Worm (Caenorhabditis elegans): Measurements from ENCODE around the gene C33F10.1.

The C33F10.1 gene

DNA sequence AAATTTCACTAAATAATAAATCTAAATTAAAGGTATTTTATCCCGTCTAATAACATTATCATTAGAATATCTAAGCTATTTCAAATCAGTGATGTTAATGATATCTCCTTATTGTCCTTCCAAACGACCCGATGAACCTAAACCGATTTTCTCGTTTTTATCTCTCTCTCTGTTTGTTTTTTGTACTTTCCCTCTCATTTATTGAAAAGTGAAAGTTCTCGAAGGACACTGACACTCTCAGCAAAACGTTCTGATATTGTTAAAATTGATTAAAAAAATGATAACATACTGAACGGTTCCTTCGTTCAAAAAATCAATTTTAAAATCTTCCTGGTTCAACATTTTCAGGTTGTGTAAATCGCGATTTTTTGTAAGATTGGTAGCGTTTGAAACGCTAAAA, 41.3 kb downstream of the C33F10.1 start, which contains the start of gene F11G11.13:
TSS of gene F11G11.13 (minus strand) at position 89 of the 400 bp plus-strand sequence.
- TF ChIP-seq tbx-37 (GFP tag; conservative IDR thresholded peaks at IDR 0.05) (no peak), ets-7 (tag; optimal IDR thresholded peaks at IDR 0.05) (no peak)

DNA sequence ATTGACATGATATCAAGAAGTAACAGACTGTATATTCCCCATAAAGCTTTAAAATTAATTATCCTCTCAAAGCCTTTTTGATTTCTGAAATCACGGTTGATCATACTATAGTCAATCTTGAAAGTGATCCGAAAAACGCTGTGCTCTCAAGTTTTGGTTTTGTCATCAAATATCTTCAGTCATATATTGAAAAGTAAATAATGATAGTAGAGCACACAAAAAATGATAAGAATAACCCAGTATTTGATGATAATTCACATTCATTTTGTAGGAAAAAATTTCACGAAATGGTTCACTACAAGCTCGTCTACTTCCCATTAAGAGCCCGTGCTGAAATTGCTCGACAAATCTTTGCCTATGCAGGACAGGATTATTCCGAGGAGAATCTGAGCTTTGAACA, 44.8 kb downstream of the C33F10.1 start, which contains the start of gene gst-6:
TSS of gene gst-6 (plus strand) at position 263 of the 400 bp plus-strand sequence.
- TF ChIP-seq ama-1 (optimal IDR thresholded peaks at IDR 0.05) (no peak), ets-7 (tag; optimal IDR thresholded peaks at IDR 0.05) (no peak), tbx-37 (GFP tag; conservative IDR thresholded peaks at IDR 0.05) (no peak), flt-1 (GFP tag; IDR thresholded peaks at IDR 0.05) (no peak), tbx-11 (GFP tag; IDR thresholded peaks at IDR 0.05) (no peak), sea-1 (GFP tag; conservative IDR thresholded peaks at IDR 0.05) (no peak), hmbx-1 (tag; optimal IDR thresholded peaks at IDR 0.05) (no peak), ceh-13 (GFP tag; optimal IDR thresholded peaks at IDR 0.05) (no peak), tra-4 (tag; optimal IDR thresholded peaks at IDR 0.05) (no peak), B0310.2 (tag; optimal IDR thresholded peaks at IDR 0.05) (no peak), pes-1 (GFP tag; IDR thresholded peaks at IDR 0.05) (no peak), hmg-4 (GFP tag; optimal IDR thresholded peaks at IDR 0.05) (no peak), F13C5.2 (tag; optimal IDR thresholded peaks at IDR 0.05) (no peak), hnd-1 (tag; optimal IDR thresholded peaks at IDR 0.05) (no peak), scrt-1 (GFP tag; IDR thresholded peaks at IDR 0.05) (no peak), ceh-36 (tag; optimal IDR thresholded peaks at IDR 0.05) (no peak), aly-1 (tag; optimal IDR thresholded peaks at IDR 0.05) (no peak)

DNA sequence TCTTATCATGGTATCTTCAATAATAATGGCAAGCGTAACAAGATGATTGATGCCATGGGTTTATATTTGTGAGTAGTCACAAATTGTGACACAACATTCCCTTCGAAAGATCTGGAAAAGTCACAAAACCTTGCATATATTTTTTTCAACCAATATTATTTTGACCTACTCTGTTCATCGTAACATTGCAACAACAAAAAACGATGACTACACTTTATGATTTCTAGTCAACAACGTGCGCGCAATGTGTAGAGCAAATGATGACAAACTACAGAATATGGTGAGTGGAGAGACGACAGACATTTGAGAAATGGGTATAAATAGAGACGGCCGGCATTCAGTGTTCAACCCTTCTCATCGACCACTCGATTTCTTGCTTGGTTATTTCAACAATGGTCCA, 46.9 kb downstream of the C33F10.1 start, which contains the start of gene gst-7:
TSS of gene gst-7 (plus strand) at position 336 of the 400 bp plus-strand sequence.
- TF ChIP-seq aly-1 (tag; optimal IDR thresholded peaks at IDR 0.05), result no peak
- TF ChIP-seq tbx-37 (GFP tag; conservative IDR thresholded peaks at IDR 0.05), result no peak
- TF ChIP-seq tra-4 (tag; optimal IDR thresholded peaks at IDR 0.05), result no peak
- TF ChIP-seq hmbx-1 (tag; optimal IDR thresholded peaks at IDR 0.05), result no peak
- no peak for TF ChIP-seq ceh-36 (tag; optimal IDR thresholded peaks at IDR 0.05)
- no peak for TF ChIP-seq tbx-11 (GFP tag; IDR thresholded peaks at IDR 0.05)
- no peak for TF ChIP-seq pes-1 (GFP tag; IDR thresholded peaks at IDR 0.05)
- TF ChIP-seq scrt-1 (GFP tag; IDR thresholded peaks at IDR 0.05), result no peak
- no peak for TF ChIP-seq F13C5.2 (tag; optimal IDR thresholded peaks at IDR 0.05)

DNA sequence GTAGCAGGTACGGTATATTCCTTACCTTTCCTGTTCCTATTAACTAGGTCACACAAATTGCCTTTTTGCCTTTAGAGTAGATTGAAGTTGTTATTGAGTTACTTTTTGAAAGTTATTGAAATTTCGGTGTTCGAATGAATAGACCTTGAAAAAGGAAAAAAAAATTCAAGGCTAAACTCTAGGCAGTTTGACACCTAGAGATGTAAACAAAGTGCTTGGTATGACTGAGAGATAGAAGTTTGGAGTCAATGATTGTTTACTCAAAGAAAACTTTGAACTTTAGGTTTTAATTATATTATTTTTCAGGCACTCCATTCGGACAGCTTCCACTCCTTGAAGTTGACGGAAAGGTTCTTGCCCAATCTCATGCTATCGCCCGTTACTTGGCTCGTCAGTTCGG, 47.7 kb downstream of the C33F10.1 start:
- TF ChIP-seq tbx-37 (GFP tag; conservative IDR thresholded peaks at IDR 0.05) (no peak), tra-4 (tag; optimal IDR thresholded peaks at IDR 0.05) (no peak)

DNA sequence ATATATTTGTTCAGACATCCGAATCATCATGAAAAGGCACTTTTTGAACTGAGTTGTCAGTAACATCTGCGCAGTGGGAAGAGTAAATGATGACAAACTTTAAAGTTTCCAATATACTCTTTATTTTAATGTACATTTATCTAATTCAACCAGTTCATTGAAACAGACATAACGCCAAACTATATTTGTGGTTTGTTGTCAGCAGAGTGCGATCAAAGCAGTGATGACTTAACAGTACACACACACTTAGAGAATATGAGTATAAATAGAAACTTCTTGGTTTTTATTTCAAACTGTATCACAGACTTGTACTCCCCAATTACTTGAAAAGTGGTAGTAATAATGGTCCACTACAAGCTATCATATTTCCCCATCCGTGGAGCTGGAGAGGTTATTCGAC, 48.6 kb downstream of the C33F10.1 start, which contains the start of gene gst-8:
TSS of gene gst-8 (plus strand) at position 301 of the 400 bp plus-strand sequence.
- no peak for TF ChIP-seq tbx-11 (GFP tag; IDR thresholded peaks at IDR 0.05)
- no peak for TF ChIP-seq sea-1 (GFP tag; conservative IDR thresholded peaks at IDR 0.05)
- TF ChIP-seq hnd-1 (tag; optimal IDR thresholded peaks at IDR 0.05), result no peak
- no peak for TF ChIP-seq ama-1 (optimal IDR thresholded peaks at IDR 0.05)
- no peak for TF ChIP-seq F13C5.2 (tag; optimal IDR thresholded peaks at IDR 0.05)
- TF ChIP-seq scrt-1 (GFP tag; IDR thresholded peaks at IDR 0.05), result no peak
- no peak for TF ChIP-seq ceh-36 (tag; optimal IDR thresholded peaks at IDR 0.05)
- TF ChIP-seq aly-1 (tag; optimal IDR thresholded peaks at IDR 0.05), result no peak
- TF ChIP-seq flt-1 (GFP tag; IDR thresholded peaks at IDR 0.05), result no peak
- no peak for TF ChIP-seq tbx-37 (GFP tag; conservative IDR thresholded peaks at IDR 0.05)
- no peak for TF ChIP-seq ceh-13 (GFP tag; optimal IDR thresholded peaks at IDR 0.05)
- TF ChIP-seq tra-4 (tag; optimal IDR thresholded peaks at IDR 0.05), result no peak
- no peak for TF ChIP-seq pes-1 (GFP tag; IDR thresholded peaks at IDR 0.05)
- no peak for TF ChIP-seq B0310.2 (tag; optimal IDR thresholded peaks at IDR 0.05)

DNA sequence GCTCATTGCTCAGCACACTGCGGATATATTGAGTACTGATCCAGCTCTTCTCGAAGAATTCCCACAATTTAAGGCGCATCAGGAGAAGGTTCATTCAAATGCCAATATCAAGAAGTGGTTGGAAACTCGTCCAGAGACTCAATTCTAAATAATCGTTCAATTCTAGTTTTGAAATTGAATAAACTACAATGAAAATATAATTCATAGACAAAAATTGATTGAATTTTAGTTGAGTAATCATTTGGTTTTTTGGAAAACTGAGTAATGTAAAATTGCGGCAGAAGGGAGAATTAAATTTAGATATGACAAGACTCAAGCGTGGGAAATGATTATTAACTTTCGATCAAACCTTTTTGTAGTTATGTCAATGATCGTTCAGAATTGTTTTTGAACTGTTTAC, 49.6 kb downstream of the C33F10.1 start:
- TF ChIP-seq ceh-13 (GFP tag; optimal IDR thresholded peaks at IDR 0.05) (no peak), sea-1 (GFP tag; conservative IDR thresholded peaks at IDR 0.05) (no peak), ama-1 (optimal IDR thresholded peaks at IDR 0.05) (no peak), aly-1 (tag; optimal IDR thresholded peaks at IDR 0.05) (no peak), pes-1 (GFP tag; IDR thresholded peaks at IDR 0.05) (no peak), flt-1 (GFP tag; IDR thresholded peaks at IDR 0.05) (no peak), hmbx-1 (tag; optimal IDR thresholded peaks at IDR 0.05) (no peak), tra-4 (tag; optimal IDR thresholded peaks at IDR 0.05) (no peak), tbx-37 (GFP tag; conservative IDR thresholded peaks at IDR 0.05) (no peak), scrt-1 (GFP tag; IDR thresholded peaks at IDR 0.05) (no peak), hnd-1 (tag; optimal IDR thresholded peaks at IDR 0.05) (no peak), F13C5.2 (tag; optimal IDR thresholded peaks at IDR 0.05) (no peak), ceh-36 (tag; optimal IDR thresholded peaks at IDR 0.05) (no peak), B0310.2 (tag; optimal IDR thresholded peaks at IDR 0.05) (no peak)
